Fruit fly (Drosophila melanogaster) whole organism, embryonic: ENCODE data around the gene CG42525.
A peak's percentile ranks its signal among the peaks of the same experiment; 100 is the strongest.

Source experiments
- Bgb ChIP-seq: fragments of 200-800 bp; sonication (Bioruptor generic); IDR thresholded peaks from 2 replicates; pipeline ENCODE4 v1.3.6; 2022; ENCODE audit warnings: missing biosample characterization, missing genetic modification characterization; ENCODE audit not compliant: partially characterized antibody
- CG11695 ChIP-seq: fragments of 200-800 bp; sonication (Bioruptor generic); IDR thresholded peaks from 3 replicates; pipeline ENCODE4 v1.3.6; 2022; ENCODE audit warnings: missing biosample characterization, missing genetic modification characterization
- CG13287 ChIP-seq: fragments of 200-800 bp; sonication (Bioruptor generic); IDR thresholded peaks from 2 replicates; pipeline ENCODE4 v1.3.6; 2022; ENCODE audit warnings: missing biosample characterization, missing genetic modification characterization; ENCODE audit not compliant: partially characterized antibody
- CG13624 ChIP-seq: fragments of 200-800 bp; sonication (Bioruptor generic); optimal IDR thresholded peaks from 2 replicates; lab custom pipeline; 2016; ENCODE audit warnings: missing biosample characterization, missing genetic modification characterization
- CG14860 ChIP-seq: fragments of 200-800 bp; sonication (Bioruptor generic); IDR thresholded peaks from 3 replicates; pipeline ENCODE4 v1.3.6; 2022; ENCODE audit warnings: missing biosample characterization, missing genetic modification characterization; ENCODE audit not compliant: partially characterized antibody
- CG15514 ChIP-seq: fragments of 200-800 bp; sonication (Bioruptor generic); optimal IDR thresholded peaks from 3 replicates; lab custom pipeline; 2017; ENCODE audit warnings: missing biosample characterization, missing genetic modification characterization, mild to moderate bottlenecking, moderate library complexity, missing genetic modification reagents
- CG17359 ChIP-seq: fragments of 200-800 bp; sonication (Bioruptor generic); optimal IDR thresholded peaks from 3 replicates; lab custom pipeline; 2018; ENCODE audit warnings: missing biosample characterization, mild to moderate bottlenecking, missing genetic modification characterization, moderate library complexity
- CG2202 ChIP-seq: fragments of 200-800 bp; sonication (Bioruptor generic); optimal IDR thresholded peaks from 2 replicates; lab custom pipeline; 2018; ENCODE audit warnings: missing biosample characterization, mild to moderate bottlenecking, missing genetic modification characterization
- CG2889 ChIP-seq: fragments of 200-800 bp; sonication (Bioruptor generic); IDR thresholded peaks from 3 replicates; pipeline ENCODE4 v1.3.6; 2022; ENCODE audit warnings: missing biosample characterization, missing genetic modification characterization
- CG42726 ChIP-seq: fragments of 200-800 bp; sonication (Bioruptor generic); IDR thresholded peaks from 2 replicates; pipeline ENCODE4 v1.3.6; 2022; ENCODE audit warnings: missing biosample characterization, missing genetic modification characterization; ENCODE audit not compliant: partially characterized antibody
- CG4707 ChIP-seq: fragments of 200-800 bp; sonication (Bioruptor generic); optimal IDR thresholded peaks from 2 replicates; lab custom pipeline; 2018; ENCODE audit warnings: missing biosample characterization, mild to moderate bottlenecking, missing genetic modification characterization, moderate library complexity
- CG6689 ChIP-seq: fragments of 200-800 bp; sonication (Bioruptor generic); IDR thresholded peaks from 2 replicates; pipeline ENCODE4 v1.3.6; 2022; ENCODE audit warnings: missing biosample characterization, missing genetic modification characterization
- CG7963 ChIP-seq: fragments of 200-800 bp; sonication (Bioruptor generic); IDR thresholded peaks from 3 replicates; pipeline ENCODE4 v1.3.6; 2022; ENCODE audit warnings: missing biosample characterization, missing genetic modification characterization; ENCODE audit not compliant: partially characterized antibody
- D19A ChIP-seq: fragments of 200-800 bp; optimal IDR thresholded peaks from 3 replicates; lab custom pipeline; 2019; ENCODE audit warnings: missing biosample characterization, mild to moderate bottlenecking, missing genetic modification characterization, moderate library complexity
- D19B ChIP-seq: fragments of 200-800 bp; sonication (Bioruptor generic); optimal IDR thresholded peaks from 2 replicates; lab custom pipeline; 2017; ENCODE audit warnings: missing biosample characterization, mild to moderate bottlenecking, missing genetic modification characterization
- Dll ChIP-seq: fragments of 200-800 bp; sonication (Bioruptor generic); IDR thresholded peaks from 4 replicates; pipeline ENCODE4 v1.3.6; 2022; ENCODE audit warnings: missing biosample characterization, missing genetic modification characterization; ENCODE audit not compliant: partially characterized antibody
- Doc2 ChIP-seq: fragments of 200-800 bp; sonication (Bioruptor generic); IDR thresholded peaks from 2 replicates; pipeline ENCODE4 v1.3.6; 2022; ENCODE audit warnings: missing biosample characterization, missing genetic modification characterization
- Dref ChIP-seq: fragments of 200-800 bp; sonication (Bioruptor generic); IDR thresholded peaks from 2 replicates; pipeline ENCODE4 v1.3.6; 2022; ENCODE audit warnings: missing biosample characterization, missing genetic modification characterization
- E2f1 ChIP-seq: fragments of 200-800 bp; sonication (Bioruptor generic); IDR thresholded peaks from 2 replicates; pipeline ENCODE4 v1.3.6; 2022; ENCODE audit warnings: missing biosample characterization, missing genetic modification characterization
- Ets65A ChIP-seq: fragments of 200-800 bp; sonication (Bioruptor generic); peaks from one replicate; lab custom pipeline; 2016; ENCODE audit warnings: missing biosample characterization, missing genetic modification characterization
- Fer2 ChIP-seq: fragments of 200-800 bp; sonication (Bioruptor generic); optimal IDR thresholded peaks from 2 replicates; lab custom pipeline; 2018; ENCODE audit warnings: missing biosample characterization, mild to moderate bottlenecking, missing genetic modification characterization, moderate library complexity
- NK7.1 ChIP-seq: fragments of 200-800 bp; sonication (Bioruptor generic); optimal IDR thresholded peaks from 3 replicates; lab custom pipeline; 2016; ENCODE audit warnings: missing biosample characterization, missing genetic modification characterization
- Opbp ChIP-seq: fragments of 200-800 bp; sonication (Bioruptor generic); IDR thresholded peaks from 3 replicates; pipeline ENCODE4 v1.3.6; 2022; ENCODE audit warnings: missing biosample characterization, missing genetic modification characterization; ENCODE audit not compliant: partially characterized antibody
- Optix ChIP-seq: fragments of 200-800 bp; sonication (Bioruptor generic); IDR thresholded peaks from 3 replicates; pipeline ENCODE4 v1.3.6; 2022; ENCODE audit warnings: missing biosample characterization, missing genetic modification characterization
- Sin3A ChIP-seq: fragments of >200 bp; optimal IDR thresholded peaks from 2 replicates; lab custom pipeline; 2018
- Sry-δ ChIP-seq: fragments of 200-800 bp; sonication (Bioruptor generic); optimal IDR thresholded peaks from 2 replicates; lab custom pipeline; 2016; ENCODE audit warnings: missing biosample characterization, missing genetic modification characterization
- Xrp1 ChIP-seq: fragments of 200-800 bp; sonication (Bioruptor generic); IDR thresholded peaks from 2 replicates; pipeline ENCODE4 v1.3.6; 2022; ENCODE audit warnings: missing biosample characterization, missing genetic modification characterization
- amos ChIP-seq: fragments of 200-800 bp; sonication (Bioruptor generic); IDR thresholded peaks from 2 replicates; pipeline ENCODE4 v1.3.6; 2022; ENCODE audit warnings: missing biosample characterization, missing genetic modification characterization; ENCODE audit not compliant: partially characterized antibody
- bbx ChIP-seq: fragments of 200-800 bp; sonication (Bioruptor generic); IDR thresholded peaks from 2 replicates; pipeline ENCODE4 v1.3.6; 2022; ENCODE audit warnings: missing biosample characterization, missing genetic modification characterization; ENCODE audit not compliant: partially characterized antibody
- chm ChIP-seq: fragments of 200-800 bp; sonication (Bioruptor generic); IDR thresholded peaks from 2 replicates; pipeline ENCODE4 v1.3.6; 2022; ENCODE audit warnings: missing biosample characterization, missing genetic modification characterization
- ci ChIP-seq: fragments of 200-800 bp; sonication (Bioruptor generic); IDR thresholded peaks from 3 replicates; pipeline ENCODE4 v1.3.6; 2022; ENCODE audit warnings: missing biosample characterization, missing genetic modification characterization
- gcm ChIP-seq: fragments of 200-800 bp; sonication (Bioruptor generic); optimal IDR thresholded peaks from 2 replicates; lab custom pipeline; 2019; ENCODE audit warnings: missing biosample characterization, mild to moderate bottlenecking, missing genetic modification characterization, moderate library complexity
- gsb ChIP-seq: fragments of 200-800 bp; sonication (Bioruptor generic); IDR thresholded peaks from 2 replicates; pipeline ENCODE4 v1.3.6; 2022; ENCODE audit warnings: missing biosample characterization, missing genetic modification characterization
- h ChIP-seq: fragments of >200 bp; optimal IDR thresholded peaks from 2 replicates; lab custom pipeline; 2017
- hb ChIP-seq: fragments of 200-800 bp; sonication (Bioruptor generic); IDR thresholded peaks from 3 replicates; pipeline ENCODE4 v1.3.6; 2022; ENCODE audit warnings: missing biosample characterization, missing genetic modification characterization; ENCODE audit not compliant: partially characterized antibody
- hbn ChIP-seq: fragments of 200-800 bp; sonication (Bioruptor generic); IDR thresholded peaks from 2 replicates; pipeline ENCODE4 v1.3.6; 2022; ENCODE audit warnings: missing biosample characterization, missing genetic modification characterization; ENCODE audit not compliant: partially characterized antibody
- mam ChIP-seq: fragments of 200-800 bp; sonication (Bioruptor generic); optimal IDR thresholded peaks from 3 replicates; lab custom pipeline; 2016; ENCODE audit warnings: missing biosample characterization, missing genetic modification characterization
- mld ChIP-seq: fragments of 200-800 bp; sonication (Bioruptor generic); IDR thresholded peaks from 3 replicates; pipeline ENCODE4 v1.3.6; 2022; ENCODE audit warnings: missing biosample characterization, missing genetic modification characterization; ENCODE audit not compliant: partially characterized antibody
- nerfin-2 ChIP-seq: fragments of 200-800 bp; sonication (Bioruptor generic); IDR thresholded peaks from 2 replicates; pipeline ENCODE4 v1.3.6; 2022; ENCODE audit warnings: missing biosample characterization, missing genetic modification characterization; ENCODE audit not compliant: partially characterized antibody
- psq ChIP-seq: fragments of 200-800 bp; sonication (Bioruptor generic); optimal IDR thresholded peaks from 2 replicates; lab custom pipeline; 2017; ENCODE audit warnings: missing biosample characterization, missing genetic modification characterization
- pzg ChIP-seq: fragments of 200-800 bp; sonication (Bioruptor generic); optimal IDR thresholded peaks from 3 replicates; lab custom pipeline; 2018; ENCODE audit warnings: missing biosample characterization, mild to moderate bottlenecking, missing genetic modification characterization, moderate library complexity
- row ChIP-seq: fragments of 200-800 bp; sonication (Bioruptor generic); IDR thresholded peaks from 3 replicates; pipeline ENCODE4 v1.3.6; 2022; ENCODE audit warnings: missing biosample characterization, missing genetic modification characterization
- sd ChIP-seq: fragments of 200-800 bp; sonication (Bioruptor generic); optimal IDR thresholded peaks from 3 replicates; lab custom pipeline; 2018; ENCODE audit warnings: missing biosample characterization, mild to moderate bottlenecking, missing genetic modification characterization, moderate library complexity
- trh ChIP-seq: fragments of 200-800 bp; sonication (Bioruptor generic); optimal IDR thresholded peaks from 2 replicates; lab custom pipeline; 2016; ENCODE audit warnings: missing biosample characterization, missing genetic modification characterization
- tup ChIP-seq: fragments of 200-800 bp; sonication (Bioruptor generic); optimal IDR thresholded peaks from 2 replicates; lab custom pipeline; 2016; ENCODE audit warnings: missing biosample characterization, mild to moderate bottlenecking, missing genetic modification characterization, moderate library complexity
- twi ChIP-seq: fragments of 200-800 bp; optimal IDR thresholded peaks from 2 replicates; lab custom pipeline; 2019; ENCODE audit warnings: missing biosample characterization, mild to moderate bottlenecking, missing genetic modification characterization, moderate library complexity
- zen2 ChIP-seq: fragments of 200-800 bp; sonication (Bioruptor generic); IDR thresholded peaks from 3 replicates; pipeline ENCODE4 v1.3.6; 2022; ENCODE audit warnings: missing biosample characterization, missing genetic modification characterization; ENCODE audit not compliant: partially characterized antibody

The CG42525 gene

dm6 chr3L:3192333-3192894 is 2.9 kb upstream of the CG42525 start, which contains the start of gene CG14965 (continued):
- TF ChIP-seq CG7963, result peak; percentile 72
- no peak for TF ChIP-seq trh (GFP tag; lab: Kevin White, UChicago)
- TF ChIP-seq mam (GFP tag; lab: Kevin White, UChicago), result peak; percentile 13
- TF ChIP-seq hb, result peak; percentile 87
- TF ChIP-seq zen2 (GFP tag; lab: Robert Waterston, UW), result peak; percentile 56; the same call in 1 of the 3 replicates
- TF ChIP-seq row (GFP tag; lab: Robert Waterston, UW), result peak; percentile 50; the same call in 2 of the 3 replicates
- peak; percentile 87 for TF ChIP-seq amos (GFP tag; lab: Robert Waterston, UW)
- no peak for TF ChIP-seq Xrp1 (GFP tag; lab: Robert Waterston, UW)
- TF ChIP-seq D19A (tag; lab: Kevin White, UChicago), result no peak
- TF ChIP-seq Fer2 (tag; lab: Kevin White, UChicago), result no peak
- TF ChIP-seq Dref, result peak; percentile 84
- peak; percentile 27; the same call in 1 of the 2 replicates for TF ChIP-seq CG42726 (GFP tag; lab: Robert Waterston, UW)
- no peak for TF ChIP-seq E2f1 (GFP tag; lab: Robert Waterston, UW)
- peak; percentile 75; the same call in 2 of the 3 replicates for TF ChIP-seq mld (GFP tag; lab: Robert Waterston, UW)
- TF ChIP-seq CG14860, result peak; percentile 87
- no peak for TF ChIP-seq h (lab: Kevin White, UChicago)
- TF ChIP-seq psq (GFP tag; lab: Kevin White, UChicago), result no peak
- peak; percentile 79 for TF ChIP-seq bbx (GFP tag; lab: Robert Waterston, UW)
- no peak for TF ChIP-seq CG6689 (GFP tag; lab: Robert Waterston, UW)
- peak; percentile 82; the same call in 2 of the 3 replicates for TF ChIP-seq Opbp (GFP tag; lab: Robert Waterston, UW)
- TF ChIP-seq Sin3A, result peak; percentile 84
- TF ChIP-seq chm, result no peak
- TF ChIP-seq nerfin-2 (GFP tag; lab: Robert Waterston, UW), result peak; percentile 90
- no peak for TF ChIP-seq twi
- no peak for TF ChIP-seq tup (GFP tag; lab: Kevin White, UChicago)
- TF ChIP-seq NK7.1 (GFP tag; lab: Kevin White, UChicago), result no peak
- peak; percentile 64 for TF ChIP-seq pzg (GFP tag; lab: Kevin White, UChicago)
- TF ChIP-seq Optix (GFP tag; lab: Robert Waterston, UW), result no peak
- peak; percentile 89 for TF ChIP-seq Bgb (GFP tag; lab: Robert Waterston, UW)
- TF ChIP-seq gcm, result no peak
- TF ChIP-seq Ets65A (GFP tag; lab: Kevin White, UChicago), result peak; percentile 73
- peak; percentile 95 for TF ChIP-seq Sry-δ (GFP tag; lab: Kevin White, UChicago)
- no peak for TF ChIP-seq CG11695 (GFP tag; lab: Robert Waterston, UW)
- no peak for TF ChIP-seq CG4707 (GFP tag; lab: Kevin White, UChicago)
- TF ChIP-seq hbn (GFP tag; lab: Robert Waterston, UW), result peak; percentile 86
- TF ChIP-seq CG13287 (GFP tag; lab: Robert Waterston, UW), result peak; percentile 94
- TF ChIP-seq D19B, result no peak
- peak; percentile 97 for TF ChIP-seq Dll (GFP tag; lab: Robert Waterston, UW)
- no peak for TF ChIP-seq CG2202 (tag; lab: Kevin White, UChicago)
- no peak for TF ChIP-seq CG13624 (GFP tag; lab: Kevin White, UChicago)
- no peak for TF ChIP-seq gsb (GFP tag; lab: Robert Waterston, UW)
- TF ChIP-seq ci (GFP tag; lab: Robert Waterston, UW), result no peak
- TF ChIP-seq Doc2 (GFP tag; lab: Robert Waterston, UW), result no peak
- no peak for TF ChIP-seq CG2889 (GFP tag; lab: Robert Waterston, UW)
- no peak for TF ChIP-seq CG17359 (tag; lab: Kevin White, UChicago)
- no peak for TF ChIP-seq sd (tag; lab: Kevin White, UChicago)
- peak; percentile 99 for TF ChIP-seq CG15514 (GFP tag; lab: Kevin White, UChicago)
